Worm (Caenorhabditis elegans) whole organism, young adult: Measurements from ENCODE around the gene rpn-2.

ENCODE experiments used
- F10E7.11 ChIP-seq: sonication (generic microtip); optimal IDR thresholded peaks from 2 replicates; lab custom pipeline; 2017; ENCODE audit warnings: mild to moderate bottlenecking, missing genetic modification characterization, moderate library complexity, missing compliant biosample characterization
- F23B12.7 ChIP-seq: sonication (generic microtip); optimal IDR thresholded peaks from 2 replicates; lab custom pipeline; 2017; ENCODE audit warnings: missing genetic modification characterization, mild to moderate bottlenecking, missing compliant biosample characterization, antibody characterized with exemption, moderate library complexity; ENCODE audit not compliant: insufficient read depth
- F33H1.4 ChIP-seq: fragments of 200-800 bp; sonication (Bioruptor generic); IDR thresholded peaks from 2 replicates; pipeline ENCODE4 v1.3.6; 2022; ENCODE audit warnings: missing genetic modification reagents, missing genetic modification characterization, missing compliant biosample characterization
- F57C9.4 ChIP-seq: sonication (generic microtip); optimal IDR thresholded peaks from 2 replicates; lab custom pipeline; 2017; ENCODE audit warnings: mild to moderate bottlenecking, missing genetic modification characterization, missing compliant biosample characterization
- K11D2.4 ChIP-seq: fragments of 200-800 bp; sonication (Bioruptor generic); IDR thresholded peaks from 2 replicates; pipeline ENCODE4 v1.3.6; 2022; ENCODE audit warnings: missing genetic modification reagents, missing genetic modification characterization, missing compliant biosample characterization
- T07F8.4 ChIP-seq: sonication (generic microtip); optimal IDR thresholded peaks from 2 replicates; lab custom pipeline; 2016; ENCODE audit warnings: mild to moderate bottlenecking, missing genetic modification characterization, moderate library complexity, missing compliant biosample characterization
- T26A5.8 ChIP-seq: sonication (generic microtip); optimal IDR thresholded peaks from 2 replicates; lab custom pipeline; 2016; ENCODE audit warnings: missing genetic modification characterization, missing compliant biosample characterization
- Y53F4B.3 ChIP-seq: fragments of 200-800 bp; sonication (Bioruptor generic); IDR thresholded peaks from 2 replicates; pipeline ENCODE4 v1.3.6; 2022; ENCODE audit warnings: missing genetic modification reagents, missing genetic modification characterization, missing compliant biosample characterization
- Y53G8AR.9 ChIP-seq: fragments of 200-800 bp; sonication (Bioruptor generic); conservative IDR thresholded peaks from 2 replicates; pipeline ENCODE4 v1.3.6; 2022; ENCODE audit warnings: missing genetic modification reagents, missing genetic modification characterization, missing compliant biosample characterization
- Y56A3A.18 ChIP-seq: fragments of 200-800 bp; sonication (Bioruptor generic); IDR thresholded peaks from 2 replicates; pipeline ENCODE4 v1.3.6; 2022; ENCODE audit warnings: missing genetic modification reagents, missing genetic modification characterization, missing compliant biosample characterization
- Y79H2A.3 ChIP-seq: fragments of 200-800 bp; sonication (Bioruptor generic); conservative IDR thresholded peaks from 2 replicates; pipeline ENCODE4 v1.3.6; 2022; ENCODE audit warnings: missing genetic modification reagents, missing genetic modification characterization, missing compliant biosample characterization
- akir-1 ChIP-seq: fragments of 200-800 bp; sonication (Bioruptor generic); optimal IDR thresholded peaks from 2 replicates; lab custom pipeline; 2018; ENCODE audit warnings: mild to moderate bottlenecking, missing genetic modification characterization, moderate library complexity, missing compliant biosample characterization
- ama-1 ChIP-seq, 3 experiments: fragments of 150-350 bp in 1 of 3; sonication (generic microtip) in 2 of 3; optimal IDR thresholded peaks; 2 replicates each; lab custom pipeline; 2014 to 2018; ENCODE audit warnings: missing biosample characterization in 2 of 3, missing genetic modification characterization in 2 of 3, missing genetic modification reagents in 2 of 3
- attf-3 ChIP-seq: fragments of 200-800 bp; sonication (Bioruptor generic); conservative IDR thresholded peaks from 2 replicates; pipeline ENCODE4 v1.3.6; 2022; ENCODE audit warnings: missing genetic modification reagents, missing genetic modification characterization, missing compliant biosample characterization
- ceh-58 ChIP-seq: fragments of 200-800 bp; sonication (Bioruptor generic); IDR thresholded peaks from 2 replicates; pipeline ENCODE4 v1.3.6; 2022; ENCODE audit warnings: missing genetic modification characterization, missing compliant biosample characterization
- ceh-79 ChIP-seq: sonication (generic microtip); optimal IDR thresholded peaks from 2 replicates; lab custom pipeline; 2017; ENCODE audit warnings: mild to moderate bottlenecking, missing genetic modification characterization, missing compliant biosample characterization
- die-1 ChIP-seq: sonication (generic microtip); optimal IDR thresholded peaks from 2 replicates; lab custom pipeline; 2016; ENCODE audit warnings: missing genotype, mild to moderate bottlenecking, missing genetic modification characterization, missing compliant biosample characterization
- egl-44 ChIP-seq: fragments of 200-800 bp; sonication (Bioruptor generic); IDR thresholded peaks from 2 replicates; pipeline ENCODE4 v1.3.6; 2022; ENCODE audit warnings: missing genetic modification reagents, missing genetic modification characterization, missing compliant biosample characterization
- ekl-4 ChIP-seq: fragments of 200-800 bp; sonication (Bioruptor generic); IDR thresholded peaks from 2 replicates; pipeline ENCODE4 v1.3.6; 2022; ENCODE audit warnings: missing genetic modification reagents, missing genetic modification characterization, missing compliant biosample characterization
- him-1 ChIP-seq: sonication (generic microtip); optimal IDR thresholded peaks from 2 replicates; lab custom pipeline; 2016; ENCODE audit warnings: missing genotype, missing genetic modification reagents, missing genetic modification characterization, missing compliant biosample characterization
- hmg-1.2 ChIP-seq: fragments of 200-800 bp; sonication (Bioruptor generic); IDR thresholded peaks from 2 replicates; pipeline ENCODE4 v1.3.6; 2022; ENCODE audit warnings: missing genetic modification reagents, missing genetic modification characterization, missing compliant biosample characterization
- let-607 ChIP-seq, 2 experiments: fragments of 200-800 bp in 1 of 2; sonication (Bioruptor generic) in 1 of 2; sonication (generic microtip) in 1 of 2; optimal IDR thresholded peaks; 2 replicates each; lab custom pipeline; 2016 to 2018; ENCODE audit warnings: mild to moderate bottlenecking in 2 of 2, missing compliant biosample characterization in 2 of 2, missing genetic modification characterization in 2 of 2, moderate library complexity in 2 of 2, missing genotype in 1 of 2
- lsl-1 ChIP-seq: fragments of 200-800 bp; sonication (Bioruptor generic); optimal IDR thresholded peaks from 2 replicates; lab custom pipeline; 2018; ENCODE audit warnings: mild to moderate bottlenecking, missing genetic modification characterization, moderate library complexity, missing compliant biosample characterization
- mcd-1 ChIP-seq: fragments of 200-800 bp; sonication (Bioruptor generic); IDR thresholded peaks from 2 replicates; pipeline ENCODE4 v1.3.6; 2022; ENCODE audit warnings: missing genetic modification reagents, missing genetic modification characterization, missing compliant biosample characterization
- mes-4 ChIP-seq: sonication (generic microtip); optimal IDR thresholded peaks from 2 replicates; lab custom pipeline; 2016; ENCODE audit warnings: missing genotype, missing genetic modification characterization, missing compliant biosample characterization
- mxl-1 ChIP-seq: sonication (generic microtip); optimal IDR thresholded peaks from 2 replicates; lab custom pipeline; 2016; ENCODE audit warnings: missing genetic modification characterization, missing compliant biosample characterization
- nfya-1 ChIP-seq: sonication (generic microtip); optimal IDR thresholded peaks from 2 replicates; lab custom pipeline; 2017; ENCODE audit warnings: antibody characterized with exemption, missing compliant biosample characterization, missing genetic modification characterization, borderline replicate concordance; ENCODE audit not compliant: insufficient read depth
- nfyb-1 ChIP-seq: fragments of 200-800 bp; sonication (Bioruptor generic); IDR thresholded peaks from 2 replicates; pipeline ENCODE4 v1.3.6; 2022; ENCODE audit warnings: missing genetic modification reagents, missing genetic modification characterization, missing compliant biosample characterization
- sea-2 ChIP-seq: fragments of 200-800 bp; sonication (Bioruptor generic); IDR thresholded peaks from 2 replicates; pipeline ENCODE4 v1.3.6; 2022; ENCODE audit warnings: missing genetic modification characterization, missing compliant biosample characterization
- tbx-9 ChIP-seq: sonication (generic microtip); optimal IDR thresholded peaks from 2 replicates; lab custom pipeline; 2016; ENCODE audit warnings: borderline replicate concordance, missing genetic modification characterization, inconsistent platforms, missing compliant biosample characterization
- unc-130 ChIP-seq: sonication (generic microtip); optimal IDR thresholded peaks from 2 replicates; lab custom pipeline; 2016; ENCODE audit warnings: missing genetic modification reagents, missing genetic modification characterization, missing compliant biosample characterization
- xnd-1 ChIP-seq: sonication (generic microtip); optimal IDR thresholded peaks from 2 replicates; lab custom pipeline; 2016; ENCODE audit warnings: missing genotype, missing genetic modification reagents, missing genetic modification characterization, missing compliant biosample characterization
- ztf-18 ChIP-seq: sonication (generic microtip); optimal IDR thresholded peaks from 2 replicates; lab custom pipeline; 2016; ENCODE audit warnings: missing genotype, mild to moderate bottlenecking, missing genetic modification characterization, missing compliant biosample characterization
- ztf-28 ChIP-seq: fragments of 200-800 bp; sonication (Bioruptor generic); IDR thresholded peaks from 2 replicates; pipeline ENCODE4 v1.3.6; 2022; ENCODE audit warnings: missing genetic modification reagents, missing genetic modification characterization, missing compliant biosample characterization

The rpn-2 gene

ce11 chrIII:6245728-6246127 lies 46.7 kb downstream of the rpn-2 start, which contains the start of gene bcas-2:
Gene bcas-2, minus strand, starts transcription at chrIII:6245828.
- no peak for TF ChIP-seq egl-44 (GFP tag; lab: Robert Waterston, UW)
- TF ChIP-seq Y53F4B.3 (GFP tag; lab: Robert Waterston, UW): no peak
- no peak for TF ChIP-seq hmg-1.2 (GFP tag; lab: Robert Waterston, UW)
- no peak for TF ChIP-seq Y79H2A.3
- TF ChIP-seq sea-2: no peak
- TF ChIP-seq attf-3 (GFP tag; lab: Robert Waterston, UW): no peak
- TF ChIP-seq Y53G8AR.9 (GFP tag; lab: Robert Waterston, UW): no peak
- no peak for TF ChIP-seq ceh-79 (tag; lab: Kevin White, UChicago)
- no peak for TF ChIP-seq ztf-28
- TF ChIP-seq T07F8.4: no peak
- no peak for TF ChIP-seq mes-4 (tag; lab: Kevin White, UChicago)
- TF ChIP-seq F23B12.7: no peak

DNA sequence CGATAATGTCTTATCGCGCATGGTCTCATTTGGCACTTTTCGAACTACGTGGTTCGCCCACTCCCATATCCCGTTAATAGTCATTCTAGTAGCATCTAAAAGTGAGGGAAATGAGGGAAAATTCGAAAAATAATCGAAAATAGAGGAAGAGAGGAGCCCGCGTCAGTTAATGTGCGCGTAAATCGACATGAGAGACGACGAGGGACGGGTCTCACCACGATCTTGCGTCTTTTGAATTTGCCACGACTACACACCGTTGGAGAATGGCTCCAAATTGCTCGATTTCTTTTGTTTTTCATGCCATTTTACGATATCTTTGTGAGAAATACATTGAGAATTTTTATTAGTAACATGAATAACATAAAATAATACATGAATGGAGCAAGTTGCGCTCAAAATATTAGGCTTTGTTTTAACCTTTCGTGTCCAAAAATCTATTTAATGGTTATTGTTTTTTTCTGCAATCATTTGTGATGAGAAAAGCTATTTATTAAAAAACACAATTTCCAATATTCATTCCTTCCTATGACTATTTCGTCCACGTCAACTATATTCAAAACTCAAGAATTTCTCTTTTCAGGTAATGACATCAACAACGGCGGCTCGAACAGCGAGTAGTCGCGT lies 49.2 kb downstream of the rpn-2 start, which contains the start of the genes gen-1 and stt-3:
Gene gen-1 (minus strand): TSS at position 95 of the 624 bp plus-strand sequence.
Gene stt-3 (plus strand): TSS at position 574 of the 624 bp plus-strand sequence.
- TF ChIP-seq lsl-1 (GFP tag; lab: Kevin White, UChicago) (peak; percentile 8), die-1 (tag; lab: Kevin White, UChicago) (no peak), hmg-1.2 (GFP tag; lab: Robert Waterston, UW) (peak; percentile 27; the same call in 1 of the 2 replicates), F33H1.4 (peak; percentile 69), let-607 (tag; optimal IDR thresholded peaks at IDR 0.05; lab: Kevin White, UChicago) (peak in 1 of 2 experiments; percentile 27), T26A5.8 (tag; lab: Kevin White, UChicago) (no peak)

- TF ChIP-seq unc-130 (no peak), F10E7.11 (no peak), mcd-1 (no peak), nfyb-1 (GFP tag; lab: Robert Waterston, UW) (no peak), akir-1 (GFP tag; lab: Kevin White, UChicago) (no peak), mxl-1 (tag; lab: Kevin White, UChicago) (no peak), ama-1 (optimal IDR thresholded peaks at IDR 0.05; lab: Kevin White, UChicago) (no peak), ama-1 (GFP tag; optimal IDR thresholded peaks at IDR 0.05; lab: Kevin White, UChicago) (no peak), nfya-1 (no peak), ceh-58 (GFP tag; lab: Robert Waterston, UW) (no peak), him-1 (tag; lab: Kevin White, UChicago) (no peak), ztf-18 (tag; lab: Kevin White, UChicago) (no peak), tbx-9 (tag; lab: Kevin White, UChicago) (no peak), xnd-1 (no peak), F57C9.4 (no peak), K11D2.4 (GFP tag; lab: Robert Waterston, UW) (no peak), Y56A3A.18 (GFP tag; lab: Robert Waterston, UW) (no peak), ekl-4 (GFP tag; lab: Robert Waterston, UW) (no peak)
Observed at ce11 chrIII:6251511-6251910, 52.5 kb downstream of the rpn-2 start, which contains the start of gene amdh-1. Gene amdh-1, plus strand, starts transcription at chrIII:6251811.
